Worm (Caenorhabditis elegans) whole organism, late embryonic: ENCODE data around the gene C39E9.8.

Source experiments
- F13H6.1 ChIP-seq: sonication (generic microtip); optimal IDR thresholded peaks from 2 replicates; lab custom pipeline; 2016; ENCODE audit warnings: missing genetic modification characterization, missing compliant biosample characterization
- hlh-30 ChIP-seq: sonication (generic microtip); optimal IDR thresholded peaks from 2 replicates; lab custom pipeline; 2017; ENCODE audit warnings: antibody characterized with exemption, missing genetic modification characterization, missing compliant biosample characterization; ENCODE audit not compliant: insufficient read depth
- pqm-1 ChIP-seq: sonication (generic microtip); optimal IDR thresholded peaks from 2 replicates; lab custom pipeline; 2016; ENCODE audit warnings: missing genetic modification characterization, missing compliant biosample characterization

ce11 chrIV:13098652-13099051 is 19.4 kb downstream of the C39E9.8 start, which contains the start of the genes dli-1, tin-9.2 and exos-4.1:
- TF ChIP-seq F13H6.1: no peak
- no peak for TF ChIP-seq hlh-30 (tag; lab: Kevin White, UChicago)
- no peak for TF ChIP-seq pqm-1 (tag; lab: Kevin White, UChicago)
